Fruit fly (Drosophila melanogaster) whole organism, embryonic: ENCODE measurements around the gene CG14440.
A peak's percentile ranks its signal among the peaks of the same experiment; 100 is the strongest.

Experiments used
- Adf1 ChIP-seq: fragments of 200-800 bp; sonication (Bioruptor generic); IDR thresholded peaks from 2 replicates; pipeline ENCODE4 v1.3.6; 2022; ENCODE audit warnings: missing biosample characterization, missing genetic modification characterization
- CG10321 ChIP-seq: fragments of 200-800 bp; sonication (Bioruptor generic); IDR thresholded peaks from 2 replicates; pipeline ENCODE4 v1.3.6; 2022; ENCODE audit warnings: missing biosample characterization, missing genetic modification characterization
- CG10366 ChIP-seq: fragments of 200-800 bp; sonication (Bioruptor generic); IDR thresholded peaks from 2 replicates; pipeline ENCODE4 v1.3.6; 2022; ENCODE audit warnings: missing biosample characterization, missing genetic modification characterization
- CG10462 ChIP-seq: fragments of 200-800 bp; sonication (Bioruptor generic); optimal IDR thresholded peaks from 2 replicates; lab custom pipeline; 2016; ENCODE audit warnings: missing biosample characterization, missing genetic modification characterization
- CG10543 ChIP-seq: fragments of 200-800 bp; sonication (Bioruptor generic); optimal IDR thresholded peaks from 3 replicates; lab custom pipeline; 2017; ENCODE audit warnings: missing biosample characterization, mild to moderate bottlenecking, missing genetic modification characterization, moderate library complexity
- CG11085 ChIP-seq: fragments of 200-800 bp; sonication (Bioruptor generic); IDR thresholded peaks from 2 replicates; pipeline ENCODE4 v1.3.6; 2022; ENCODE audit warnings: missing biosample characterization, missing genetic modification characterization
- CG11093 ChIP-seq: fragments of 200-800 bp; sonication (Bioruptor generic); IDR thresholded peaks from 3 replicates; pipeline ENCODE4 v1.3.6; 2022; ENCODE audit warnings: missing biosample characterization, missing genetic modification characterization
- CG11695 ChIP-seq: fragments of 200-800 bp; sonication (Bioruptor generic); IDR thresholded peaks from 3 replicates; pipeline ENCODE4 v1.3.6; 2022; ENCODE audit warnings: missing biosample characterization, missing genetic modification characterization
- CG1233 ChIP-seq: fragments of 200-800 bp; sonication (Bioruptor generic); optimal IDR thresholded peaks from 4 replicates; lab custom pipeline; 2018; ENCODE audit warnings: missing biosample characterization, mild to moderate bottlenecking, missing genetic modification characterization
- CG14667 ChIP-seq: fragments of 200-800 bp; sonication (Bioruptor generic); IDR thresholded peaks from 2 replicates; pipeline ENCODE4 v1.3.6; 2022; ENCODE audit warnings: missing biosample characterization, missing genetic modification characterization
- CG15514 ChIP-seq: fragments of 200-800 bp; sonication (Bioruptor generic); optimal IDR thresholded peaks from 3 replicates; lab custom pipeline; 2017; ENCODE audit warnings: missing biosample characterization, missing genetic modification characterization, mild to moderate bottlenecking, moderate library complexity, missing genetic modification reagents
- CG16813 ChIP-seq: fragments of 200-800 bp; sonication (Bioruptor generic); IDR thresholded peaks from 3 replicates; pipeline ENCODE4 v1.3.6; 2022; ENCODE audit warnings: missing biosample characterization, missing genetic modification characterization; ENCODE audit not compliant: partially characterized antibody
- CG17385 ChIP-seq: fragments of 200-800 bp; sonication (Bioruptor generic); optimal IDR thresholded peaks from 3 replicates; lab custom pipeline; 2018; ENCODE audit warnings: missing biosample characterization, mild to moderate bottlenecking, missing genetic modification characterization
- CG3281 ChIP-seq: fragments of 200-800 bp; sonication (Bioruptor generic); optimal IDR thresholded peaks from 3 replicates; lab custom pipeline; 2017; ENCODE audit warnings: missing biosample characterization, mild to moderate bottlenecking, missing genetic modification characterization
- CG5245 ChIP-seq: fragments of 200-800 bp; sonication (Bioruptor generic); optimal IDR thresholded peaks from 3 replicates; lab custom pipeline; 2016; ENCODE audit warnings: missing biosample characterization, missing genetic modification characterization
- CG6272 ChIP-seq: fragments of 200-800 bp; sonication (Bioruptor generic); IDR thresholded peaks from 2 replicates; pipeline ENCODE4 v1.3.6; 2022; ENCODE audit warnings: missing biosample characterization, missing genetic modification characterization
- CG7357 ChIP-seq: fragments of 200-800 bp; sonication (Bioruptor generic); IDR thresholded peaks from 3 replicates; pipeline ENCODE4 v1.3.6; 2022; ENCODE audit warnings: missing biosample characterization, missing genetic modification characterization
- CG8089 ChIP-seq: fragments of 200-800 bp; sonication (Bioruptor generic); optimal IDR thresholded peaks from 3 replicates; lab custom pipeline; 2016; ENCODE audit warnings: missing biosample characterization, missing genetic modification characterization
- CG9437 ChIP-seq: fragments of 200-800 bp; sonication (Bioruptor generic); optimal IDR thresholded peaks from 2 replicates; lab custom pipeline; 2018; ENCODE audit warnings: missing biosample characterization, mild to moderate bottlenecking, missing genetic modification characterization
- CG9817 ChIP-seq: fragments of 200-800 bp; sonication (Bioruptor generic); optimal IDR thresholded peaks from 2 replicates; lab custom pipeline; 2018; ENCODE audit warnings: missing biosample characterization, mild to moderate bottlenecking, missing genetic modification characterization, moderate library complexity
- CG9932 ChIP-seq: fragments of 200-800 bp; sonication (Bioruptor generic); IDR thresholded peaks from 2 replicates; pipeline ENCODE4 v1.3.6; 2022; ENCODE audit warnings: missing biosample characterization, missing genetic modification characterization
- D ChIP-seq, 2 experiments: fragments of 200-800 bp in 1 of 2; fragments of >200 bp in 1 of 2; sonication (Bioruptor generic) in 1 of 2; optimal IDR thresholded peaks; 2 replicates in 1 of 2; 3 replicates in 1 of 2; lab custom pipeline; 2017; ENCODE audit warnings: mild to moderate bottlenecking in 1 of 2, missing biosample characterization in 1 of 2, missing genetic modification characterization in 1 of 2, missing genetic modification reagents in 1 of 2
- Gug ChIP-seq: fragments of 200-800 bp; sonication (Bioruptor generic); IDR thresholded peaks from 4 replicates; pipeline ENCODE4 v1.3.6; 2022; ENCODE audit warnings: missing biosample characterization, missing genetic modification characterization
- H2.0 ChIP-seq: fragments of 200-800 bp; sonication (Bioruptor generic); IDR thresholded peaks from 2 replicates; pipeline ENCODE4 v1.3.6; 2022; ENCODE audit warnings: missing biosample characterization, missing genetic modification characterization
- Kr ChIP-seq: fragments of 200-800 bp; sonication (Bioruptor generic); optimal IDR thresholded peaks from 2 replicates; lab custom pipeline; 2017; ENCODE audit warnings: missing biosample characterization, mild to moderate bottlenecking, missing genetic modification characterization
- Ravus ChIP-seq: fragments of 200-800 bp; sonication (Bioruptor generic); IDR thresholded peaks from 2 replicates; pipeline ENCODE4 v1.3.6; 2022; ENCODE audit warnings: missing biosample characterization, missing genetic modification characterization
- Sry-β ChIP-seq: fragments of 200-800 bp; sonication (Bioruptor generic); optimal IDR thresholded peaks from 2 replicates; lab custom pipeline; 2018; ENCODE audit warnings: missing biosample characterization, mild to moderate bottlenecking, missing genetic modification characterization, moderate library complexity
- bsh ChIP-seq, 2 experiments: fragments of 200-800 bp; sonication (Bioruptor generic); optimal IDR thresholded peaks; 2 replicates each; lab custom pipeline; 2017 to 2018; ENCODE audit warnings: mild to moderate bottlenecking in 2 of 2, missing biosample characterization in 2 of 2, missing genetic modification characterization in 2 of 2, moderate library complexity in 1 of 2
- ci ChIP-seq: fragments of 200-800 bp; sonication (Bioruptor generic); IDR thresholded peaks from 3 replicates; pipeline ENCODE4 v1.3.6; 2022; ENCODE audit warnings: missing biosample characterization, missing genetic modification characterization
- dan ChIP-seq: fragments of 200-800 bp; sonication (Bioruptor generic); IDR thresholded peaks from 2 replicates; pipeline ENCODE4 v1.3.6; 2022; ENCODE audit warnings: missing biosample characterization, missing genetic modification characterization
- dmrt11E ChIP-seq: fragments of 200-800 bp; sonication (Bioruptor generic); optimal IDR thresholded peaks from 3 replicates; lab custom pipeline; 2018; ENCODE audit warnings: missing biosample characterization, mild to moderate bottlenecking, missing genetic modification characterization, moderate library complexity
- dmrt99B ChIP-seq: fragments of 200-800 bp; sonication (Bioruptor generic); optimal IDR thresholded peaks from 2 replicates; lab custom pipeline; 2018; ENCODE audit warnings: missing biosample characterization, mild to moderate bottlenecking, missing genetic modification characterization, moderate library complexity
- ems ChIP-seq: fragments of 200-800 bp; sonication (Bioruptor generic); optimal IDR thresholded peaks from 3 replicates; lab custom pipeline; 2016; ENCODE audit warnings: missing biosample characterization, missing genetic modification characterization
- exex ChIP-seq: fragments of 200-800 bp; sonication (Bioruptor generic); optimal IDR thresholded peaks from 4 replicates; lab custom pipeline; 2018; ENCODE audit warnings: missing biosample characterization, mild to moderate bottlenecking, missing genetic modification characterization, moderate library complexity
- fd3F ChIP-seq: fragments of 200-800 bp; sonication (Bioruptor generic); optimal IDR thresholded peaks from 2 replicates; lab custom pipeline; 2018; ENCODE audit warnings: missing biosample characterization, mild to moderate bottlenecking, missing genetic modification characterization, moderate library complexity
- fd64A ChIP-seq: fragments of 200-800 bp; sonication (Bioruptor generic); optimal IDR thresholded peaks from 3 replicates; lab custom pipeline; 2018; ENCODE audit warnings: missing biosample characterization, mild to moderate bottlenecking, missing genetic modification characterization
- gfzf ChIP-seq: fragments of 200-800 bp; sonication (Bioruptor generic); optimal IDR thresholded peaks from 2 replicates; lab custom pipeline; 2016; ENCODE audit warnings: missing biosample characterization, mild to moderate bottlenecking, missing genetic modification characterization, moderate library complexity
- kni ChIP-seq: fragments of 200-800 bp; sonication (Bioruptor generic); optimal IDR thresholded peaks from 3 replicates; lab custom pipeline; 2017; ENCODE audit warnings: mild to moderate bottlenecking, missing biosample characterization, missing genetic modification reagents, missing genetic modification characterization
- knrl ChIP-seq: fragments of 200-800 bp; sonication (Bioruptor generic); IDR thresholded peaks from 3 replicates; pipeline ENCODE4 v1.3.6; 2022; ENCODE audit warnings: missing biosample characterization, missing genetic modification characterization; ENCODE audit not compliant: partially characterized antibody
- lab ChIP-seq: fragments of 200-800 bp; sonication (Bioruptor generic); optimal IDR thresholded peaks from 3 replicates; lab custom pipeline; 2017; ENCODE audit warnings: missing biosample characterization, missing genetic modification characterization, mild to moderate bottlenecking, moderate library complexity, missing genetic modification reagents
- nmo ChIP-seq: fragments of 200-800 bp; sonication (Bioruptor generic); optimal IDR thresholded peaks from 2 replicates; lab custom pipeline; 2018; ENCODE audit warnings: missing biosample characterization, mild to moderate bottlenecking, missing genetic modification characterization, moderate library complexity
- prd ChIP-seq, 3 experiments: fragments of >200 bp in 2 of 3; fragments of 200-800 bp in 1 of 3; sonication (Bioruptor generic) in 1 of 3; optimal IDR thresholded peaks in 2 of 3; IDR thresholded peaks in 1 of 3; 2 replicates in 2 of 3; 3 replicates in 1 of 3; pipeline versions ENCODE4 v1.3.6 to Lab custom; 2017 to 2022; ENCODE audit warnings: missing biosample characterization in 1 of 3, missing genetic modification characterization in 1 of 3
- ranshi ChIP-seq: fragments of 200-800 bp; sonication (Bioruptor generic); IDR thresholded peaks from 2 replicates; pipeline ENCODE4 v1.3.6; 2022; ENCODE audit warnings: missing biosample characterization, missing genetic modification characterization
- slbo ChIP-seq: fragments of 200-800 bp; sonication (Bioruptor generic); IDR thresholded peaks from 2 replicates; pipeline ENCODE4 v1.3.6; 2022; ENCODE audit warnings: missing biosample characterization, missing genetic modification characterization
- ssp ChIP-seq: fragments of 200-800 bp; sonication (Bioruptor generic); IDR thresholded peaks from 2 replicates; pipeline ENCODE4 v1.3.6; 2022; ENCODE audit warnings: missing biosample characterization, missing genetic modification characterization
- stc ChIP-seq: fragments of 200-800 bp; sonication (Bioruptor generic); IDR thresholded peaks from 2 replicates; pipeline ENCODE4 v1.3.6; 2022; ENCODE audit warnings: missing biosample characterization, missing genetic modification characterization
- ttk ChIP-seq: fragments of 200-800 bp; sonication (Bioruptor generic); IDR thresholded peaks from 2 replicates; pipeline ENCODE4 v2.1.2; 2022; ENCODE audit warnings: missing biosample characterization, missing genetic modification characterization

The CG14440 gene

DNA sequence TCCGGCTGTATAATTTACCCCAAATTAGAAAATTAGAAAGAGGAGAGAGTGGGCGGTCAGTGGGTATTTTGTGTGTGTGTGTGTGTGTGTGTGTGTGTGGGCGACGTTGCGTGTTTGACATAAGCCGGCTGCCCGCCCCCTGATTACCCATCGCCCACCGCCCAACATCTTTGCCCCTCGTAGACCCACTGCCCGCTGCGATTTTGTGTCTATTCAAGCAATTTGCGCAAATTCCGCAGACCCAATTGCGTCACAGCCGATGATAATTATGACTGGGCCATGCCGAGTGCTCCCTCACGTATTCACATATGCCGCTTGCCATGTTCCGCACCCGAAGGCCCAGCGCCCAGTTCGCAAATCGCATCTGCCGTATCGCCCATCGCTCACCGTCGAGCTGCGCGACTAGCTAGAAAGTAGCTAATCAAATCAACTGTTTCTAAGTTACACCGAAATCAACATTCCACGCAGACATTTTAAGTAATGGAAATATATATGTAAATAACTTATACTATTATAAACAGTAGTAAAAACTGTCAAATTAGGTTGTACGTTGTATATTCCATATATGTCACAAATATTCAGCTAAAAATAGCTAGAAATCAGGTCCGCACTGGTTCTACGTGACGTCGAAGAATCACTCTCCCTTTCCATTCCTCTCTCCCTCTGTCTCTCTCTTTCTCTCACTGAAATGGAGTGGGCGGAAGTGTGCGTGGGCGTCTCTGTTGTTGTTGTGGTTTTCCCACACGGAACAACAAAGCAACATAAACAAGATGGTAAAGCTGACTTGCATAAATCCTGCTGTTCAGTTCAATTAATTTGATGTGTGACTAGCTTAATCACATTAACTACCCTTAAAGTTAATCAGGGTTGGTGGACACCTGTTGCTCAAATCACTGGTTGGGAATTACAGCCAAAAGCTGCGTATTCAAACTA is 41.5 kb downstream of the CG14440 start (continued):
- TF ChIP-seq prd (optimal IDR thresholded peaks at IDR 0.05; lab: Kevin White, UChicago) (no peak), prd (GFP tag; IDR thresholded peaks at IDR 0.05; lab: Robert Waterston, UW) (0 out of 3 replicates have a peak, but pooled peaks have one; percentile 7), CG9932 (GFP tag; lab: Robert Waterston, UW) (peak; percentile 23; the same call in 1 of the 2 replicates), CG10462 (GFP tag; lab: Kevin White, UChicago) (no peak), dan (no peak), D (optimal IDR thresholded peaks at IDR 0.05; lab: Kevin White, UChicago) (no peak), D (GFP tag; optimal IDR thresholded peaks at IDR 0.05; lab: Kevin White, UChicago) (no peak), CG11093 (GFP tag; lab: Robert Waterston, UW) (no peak), CG8089 (no peak), CG11695 (no peak), Gug (no peak), H2.0 (GFP tag; lab: Robert Waterston, UW) (no peak), dmrt11E (no peak), ci (no peak), CG11085 (GFP tag; lab: Robert Waterston, UW) (no peak), CG7357 (GFP tag; lab: Robert Waterston, UW) (no peak), CG1233 (GFP tag; lab: Kevin White, UChicago) (peak; percentile 33), gfzf (GFP tag; lab: Kevin White, UChicago) (no peak), CG3281 (GFP tag; lab: Kevin White, UChicago) (peak; percentile 54), ranshi (GFP tag; lab: Robert Waterston, UW) (0 out of 2 replicates have a peak, but pooled peaks have one; percentile 4), kni (GFP tag; lab: Kevin White, UChicago) (no peak), slbo (peak; percentile 54), CG6272 (GFP tag; lab: Robert Waterston, UW) (peak; percentile 18; the same call in 1 of the 2 replicates), lab (GFP tag; lab: Kevin White, UChicago) (peak; percentile 56), CG14667 (GFP tag; lab: Robert Waterston, UW) (no peak), fd64A (GFP tag; lab: Kevin White, UChicago) (no peak), ems (no peak), CG17385 (GFP tag; lab: Kevin White, UChicago) (peak; percentile 40), CG9817 (tag; lab: Kevin White, UChicago) (peak; percentile 37), CG15514 (GFP tag; lab: Kevin White, UChicago) (peak; percentile 61), CG10543 (GFP tag; lab: Kevin White, UChicago) (peak; percentile 83), fd3F (GFP tag; lab: Kevin White, UChicago) (no peak), CG10321 (GFP tag; lab: Robert Waterston, UW) (no peak), CG10366 (GFP tag; lab: Robert Waterston, UW) (0 out of 2 replicates have a peak, but pooled peaks have one; percentile 17), Kr (GFP tag; lab: Kevin White, UChicago) (no peak), CG16813 (GFP tag; lab: Robert Waterston, UW) (no peak), ttk (no peak), CG5245 (GFP tag; lab: Kevin White, UChicago) (no peak), Sry-β (GFP tag; lab: Kevin White, UChicago) (peak; percentile 95), dmrt99B (tag; lab: Kevin White, UChicago) (peak; percentile 49), CG9437 (GFP tag; lab: Kevin White, UChicago) (peak; percentile 4), exex (tag; lab: Kevin White, UChicago) (peak; percentile 68), knrl (GFP tag; lab: Robert Waterston, UW) (no peak), stc (GFP tag; lab: Robert Waterston, UW) (0 out of 2 replicates have a peak, but pooled peaks have one; percentile 10), bsh (GFP tag; optimal IDR thresholded peaks at IDR 0.05; lab: Kevin White, UChicago) (peak in 1 of 2 experiments; percentile 25), Adf1 (GFP tag; lab: Robert Waterston, UW) (peak; percentile 18; the same call in 1 of the 2 replicates), ssp (GFP tag; lab: Robert Waterston, UW) (no peak), nmo (GFP tag; lab: Kevin White, UChicago) (peak; percentile 52), Ravus (GFP tag; lab: Robert Waterston, UW) (no peak)
